Fruit fly (Drosophila melanogaster) whole organism, embryonic: Measurements from ENCODE around the gene Peritrophin-15a.

Experiments
- B-H1 ChIP-seq: fragments of 200-800 bp; sonication (Bioruptor generic); IDR thresholded peaks from 3 replicates; pipeline ENCODE4 v1.3.6; 2022; ENCODE audit warnings: missing biosample characterization, missing genetic modification characterization
- CG10543 ChIP-seq: fragments of 200-800 bp; sonication (Bioruptor generic); optimal IDR thresholded peaks from 3 replicates; lab custom pipeline; 2017; ENCODE audit warnings: missing biosample characterization, mild to moderate bottlenecking, missing genetic modification characterization, moderate library complexity
- CG11723 ChIP-seq: fragments of 200-800 bp; sonication (Bioruptor generic); optimal IDR thresholded peaks from 2 replicates; lab custom pipeline; 2017; ENCODE audit warnings: missing biosample characterization, mild to moderate bottlenecking, missing genetic modification characterization
- CG12219 ChIP-seq: fragments of 200-800 bp; sonication (Bioruptor generic); optimal IDR thresholded peaks from 3 replicates; lab custom pipeline; 2018; ENCODE audit warnings: missing biosample characterization, mild to moderate bottlenecking, missing genetic modification characterization
- CG12299 ChIP-seq: fragments of 200-800 bp; sonication (Bioruptor generic); optimal IDR thresholded peaks from 2 replicates; lab custom pipeline; 2018; ENCODE audit warnings: missing biosample characterization, mild to moderate bottlenecking, missing genetic modification characterization
- CG16863 ChIP-seq: fragments of 200-800 bp; sonication (Bioruptor generic); optimal IDR thresholded peaks from 3 replicates; lab custom pipeline; 2016; ENCODE audit warnings: missing biosample characterization, missing genetic modification characterization
- CG17612 ChIP-seq: fragments of 200-800 bp; sonication (Bioruptor generic); IDR thresholded peaks from 2 replicates; pipeline ENCODE4 v1.3.6; 2022; ENCODE audit warnings: missing biosample characterization, missing genetic modification characterization
- CG18619 ChIP-seq: fragments of 200-800 bp; sonication (Bioruptor generic); optimal IDR thresholded peaks from 3 replicates; lab custom pipeline; 2017; ENCODE audit warnings: missing biosample characterization, mild to moderate bottlenecking, missing genetic modification characterization
- CG2199 ChIP-seq: fragments of 200-800 bp; sonication (Bioruptor generic); IDR thresholded peaks from 3 replicates; pipeline ENCODE4 v1.3.6; 2022; ENCODE audit warnings: missing biosample characterization, missing genetic modification characterization
- CG3163 ChIP-seq: fragments of 200-800 bp; sonication (Bioruptor generic); optimal IDR thresholded peaks from 3 replicates; lab custom pipeline; 2016; ENCODE audit warnings: missing biosample characterization, missing genetic modification characterization
- CG33213 ChIP-seq: fragments of 200-800 bp; sonication (Bioruptor generic); optimal IDR thresholded peaks from 3 replicates; lab custom pipeline; 2016; ENCODE audit warnings: missing biosample characterization, missing genetic modification characterization
- CG34224 ChIP-seq: fragments of 200-800 bp; sonication (Bioruptor generic); IDR thresholded peaks from 3 replicates; pipeline ENCODE4 v1.3.6; 2022; ENCODE audit warnings: missing biosample characterization, missing genetic modification characterization; ENCODE audit not compliant: partially characterized antibody
- CG3726 ChIP-seq: fragments of 200-800 bp; sonication (Bioruptor generic); IDR thresholded peaks from 3 replicates; pipeline ENCODE4, ENCODE4 v1.3.6; 2022; ENCODE audit warnings: missing biosample characterization, missing genetic modification characterization
- CG6254 ChIP-seq: fragments of 200-800 bp; sonication (Bioruptor generic); optimal IDR thresholded peaks from 3 replicates; lab custom pipeline; 2017; ENCODE audit warnings: mild to moderate bottlenecking, missing biosample characterization, missing genetic modification reagents, missing genetic modification characterization
- CG6272 ChIP-seq: fragments of 200-800 bp; sonication (Bioruptor generic); IDR thresholded peaks from 2 replicates; pipeline ENCODE4 v1.3.6; 2022; ENCODE audit warnings: missing biosample characterization, missing genetic modification characterization
- Ets65A ChIP-seq: fragments of 200-800 bp; sonication (Bioruptor generic); peaks from one replicate; lab custom pipeline; 2016; ENCODE audit warnings: missing biosample characterization, missing genetic modification characterization
- Med ChIP-seq: fragments of 200-800 bp; sonication (Bioruptor generic); peaks from one replicate; lab custom pipeline; 2016; ENCODE audit warnings: missing biosample characterization, missing genetic modification characterization, mild to moderate bottlenecking, inconsistent platforms, moderate library complexity
- Meics ChIP-seq: fragments of 200-800 bp; sonication (Bioruptor generic); optimal IDR thresholded peaks from 2 replicates; lab custom pipeline; 2017; ENCODE audit warnings: missing biosample characterization, mild to moderate bottlenecking, missing genetic modification characterization
- NFAT ChIP-seq: fragments of 200-800 bp; sonication (Bioruptor generic); IDR thresholded peaks from 2 replicates; pipeline ENCODE4 v1.3.6; 2022; ENCODE audit warnings: missing biosample characterization, missing genetic modification characterization
- Opbp ChIP-seq: fragments of 200-800 bp; sonication (Bioruptor generic); IDR thresholded peaks from 3 replicates; pipeline ENCODE4 v1.3.6; 2022; ENCODE audit warnings: missing biosample characterization, missing genetic modification characterization; ENCODE audit not compliant: partially characterized antibody
- TFAM ChIP-seq: fragments of 200-800 bp; sonication (Bioruptor generic); optimal IDR thresholded peaks from 2 replicates; lab custom pipeline; 2017; ENCODE audit warnings: missing biosample characterization, missing genetic modification characterization, inconsistent platforms
- Trl ChIP-seq, 3 experiments: fragments of >200 bp in 2 of 3; fragments of 200-800 bp in 1 of 3; sonication (Bioruptor generic) in 1 of 3; optimal IDR thresholded peaks; 2 replicates in 1 of 3; 3 replicates in 2 of 3; lab custom pipeline; 2016 to 2017; ENCODE audit warnings: missing biosample characterization in 1 of 3, missing genetic modification characterization in 1 of 3
- ara ChIP-seq: fragments of 200-800 bp; sonication (Bioruptor generic); IDR thresholded peaks from 2 replicates; pipeline ENCODE4 v1.3.6; 2022; ENCODE audit warnings: missing biosample characterization, missing genetic modification characterization
- bbx ChIP-seq: fragments of 200-800 bp; sonication (Bioruptor generic); IDR thresholded peaks from 2 replicates; pipeline ENCODE4 v1.3.6; 2022; ENCODE audit warnings: missing biosample characterization, missing genetic modification characterization; ENCODE audit not compliant: partially characterized antibody
- cad ChIP-seq: fragments of >200 bp; optimal IDR thresholded peaks from 2 replicates; lab custom pipeline; 2017; ENCODE audit warnings: missing biosample characterization, missing genetic modification characterization
- ewg ChIP-seq: fragments of 200-800 bp; sonication (Bioruptor generic); optimal IDR thresholded peaks from 3 replicates; lab custom pipeline; 2017; ENCODE audit warnings: mild to moderate bottlenecking, missing biosample characterization, missing genetic modification reagents, missing genetic modification characterization
- gcm2 ChIP-seq: fragments of 200-800 bp; sonication (Bioruptor generic); optimal IDR thresholded peaks from 2 replicates; lab custom pipeline; 2016; ENCODE audit warnings: missing biosample characterization, missing genetic modification characterization
- ind ChIP-seq: fragments of 200-800 bp; sonication (Bioruptor generic); optimal IDR thresholded peaks from 3 replicates; lab custom pipeline; 2016; ENCODE audit warnings: missing biosample characterization, missing genetic modification characterization
- lbe ChIP-seq: fragments of 200-800 bp; sonication (Bioruptor generic); optimal IDR thresholded peaks from 2 replicates; lab custom pipeline; 2016; ENCODE audit warnings: missing biosample characterization, mild to moderate bottlenecking, missing genetic modification characterization
- nerfin-2 ChIP-seq: fragments of 200-800 bp; sonication (Bioruptor generic); IDR thresholded peaks from 2 replicates; pipeline ENCODE4 v1.3.6; 2022; ENCODE audit warnings: missing biosample characterization, missing genetic modification characterization; ENCODE audit not compliant: partially characterized antibody
- nom ChIP-seq: fragments of 200-800 bp; sonication (Bioruptor generic); optimal IDR thresholded peaks from 2 replicates; lab custom pipeline; 2017; ENCODE audit warnings: missing biosample characterization, missing genetic modification characterization, mild to moderate bottlenecking, moderate library complexity, missing genetic modification reagents
- sisA ChIP-seq: fragments of 200-800 bp; sonication (Bioruptor generic); IDR thresholded peaks from 2 replicates; pipeline ENCODE4 v1.3.6; 2022; ENCODE audit warnings: missing biosample characterization, missing genetic modification characterization
- so ChIP-seq: fragments of 200-800 bp; sonication (Bioruptor generic); IDR thresholded peaks from 3 replicates; pipeline ENCODE4 v1.3.6; 2022; ENCODE audit warnings: missing biosample characterization, missing genetic modification characterization
- sob ChIP-seq: fragments of 200-800 bp; sonication (Bioruptor generic); IDR thresholded peaks from 2 replicates; pipeline ENCODE4 v1.3.6; 2022; ENCODE audit warnings: missing biosample characterization, missing genetic modification characterization
- stc ChIP-seq: fragments of 200-800 bp; sonication (Bioruptor generic); IDR thresholded peaks from 2 replicates; pipeline ENCODE4 v1.3.6; 2022; ENCODE audit warnings: missing biosample characterization, missing genetic modification characterization
- tup ChIP-seq: fragments of 200-800 bp; sonication (Bioruptor generic); optimal IDR thresholded peaks from 2 replicates; lab custom pipeline; 2016; ENCODE audit warnings: missing biosample characterization, mild to moderate bottlenecking, missing genetic modification characterization, moderate library complexity

Gene Peritrophin-15a

dm6 chr2L:8433512-8433911 is 37.6 kb upstream of the Peritrophin-15a start, which contains the start of gene grk:
TSS of gene grk (minus strand) at chr2L:8433598.
- TF ChIP-seq Meics (GFP tag; lab: Kevin White, UChicago) = no peak
- TF ChIP-seq TFAM (GFP tag; lab: Kevin White, UChicago) = no peak
- peak; percentile 75 for TF ChIP-seq CG3163 (GFP tag; lab: Kevin White, UChicago)
- no peak for TF ChIP-seq tup (GFP tag; lab: Kevin White, UChicago)
- TF ChIP-seq Med = no peak
- TF ChIP-seq CG34224 (GFP tag; lab: Robert Waterston, UW) = peak; percentile 34; the same call in 1 of the 3 replicates
- TF ChIP-seq nom (GFP tag; lab: Kevin White, UChicago) = peak; percentile 16
- TF ChIP-seq B-H1 = no peak
- TF ChIP-seq CG18619 = no peak
- TF ChIP-seq stc (GFP tag; lab: Robert Waterston, UW) = no peak
- TF ChIP-seq CG6254 (GFP tag; lab: Kevin White, UChicago) = no peak
- TF ChIP-seq Opbp (GFP tag; lab: Robert Waterston, UW) = 0 out of 3 replicates have a peak, but pooled peaks have one; percentile 45
- TF ChIP-seq nerfin-2 = no peak
- no peak for TF ChIP-seq bbx
- TF ChIP-seq CG16863 (GFP tag; lab: Kevin White, UChicago) = no peak
- 0 out of 2 replicates have a peak, but pooled peaks have one; percentile 28 for TF ChIP-seq NFAT
- TF ChIP-seq CG2199 (GFP tag; lab: Robert Waterston, UW) = peak; percentile 78; the same call in 2 of the 3 replicates
- peak; percentile 55 to 60 for TF ChIP-seq Trl (optimal IDR thresholded peaks at IDR 0.05; lab: Kevin White, UChicago)
- no peak for TF ChIP-seq Trl (GFP tag; optimal IDR thresholded peaks at IDR 0.05; lab: Kevin White, UChicago)

DNA sequence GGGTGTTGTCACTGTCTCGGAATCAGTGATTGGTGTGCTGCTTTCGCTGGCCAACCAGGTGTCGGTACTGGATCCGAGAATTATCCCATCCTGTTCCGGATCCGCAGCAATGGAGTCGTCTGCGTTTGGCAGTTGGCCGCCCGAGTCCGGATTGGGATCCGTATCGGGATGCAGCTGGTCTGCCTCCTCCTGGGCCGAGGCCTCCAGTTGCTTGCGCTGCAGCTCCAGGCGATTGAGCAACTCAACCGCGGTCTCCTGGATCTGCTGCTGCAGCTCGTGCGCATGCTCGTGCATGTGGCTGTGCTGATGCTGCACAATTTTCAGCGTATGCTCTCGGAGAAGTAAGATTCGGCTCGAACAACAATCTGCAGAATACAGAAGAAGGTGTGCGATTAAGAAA is 36.2 kb upstream of the Peritrophin-15a start:
- TF ChIP-seq CG11723 = no peak
- peak; percentile 91 for TF ChIP-seq Ets65A (GFP tag; lab: Kevin White, UChicago)
- no peak for TF ChIP-seq CG6272 (GFP tag; lab: Robert Waterston, UW)
- TF ChIP-seq CG12219 (GFP tag; lab: Kevin White, UChicago) = no peak
- TF ChIP-seq CG17612 (GFP tag; lab: Robert Waterston, UW) = no peak
- TF ChIP-seq nerfin-2 = no peak
- no peak for TF ChIP-seq CG10543
- 0 out of 3 replicates have a peak, but pooled peaks have one; percentile 25 for TF ChIP-seq CG3726
- TF ChIP-seq ara = 0 out of 2 replicates have a peak, but pooled peaks have one; percentile 15
- TF ChIP-seq ewg = peak; percentile 16
- no peak for TF ChIP-seq ind (GFP tag; lab: Kevin White, UChicago)
- TF ChIP-seq so (GFP tag; lab: Robert Waterston, UW) = 0 out of 3 replicates have a peak, but pooled peaks have one; percentile 11
- no peak for TF ChIP-seq cad (GFP tag; lab: Kevin White, UChicago)
- TF ChIP-seq sob (GFP tag; lab: Robert Waterston, UW) = 0 out of 2 replicates have a peak, but pooled peaks have one; percentile 12
- TF ChIP-seq CG33213 (GFP tag; lab: Kevin White, UChicago) = no peak
- TF ChIP-seq sisA (GFP tag; lab: Robert Waterston, UW) = 0 out of 2 replicates have a peak, but pooled peaks have one; percentile 19
- TF ChIP-seq, all 482 proteins: peak for 7

DNA sequence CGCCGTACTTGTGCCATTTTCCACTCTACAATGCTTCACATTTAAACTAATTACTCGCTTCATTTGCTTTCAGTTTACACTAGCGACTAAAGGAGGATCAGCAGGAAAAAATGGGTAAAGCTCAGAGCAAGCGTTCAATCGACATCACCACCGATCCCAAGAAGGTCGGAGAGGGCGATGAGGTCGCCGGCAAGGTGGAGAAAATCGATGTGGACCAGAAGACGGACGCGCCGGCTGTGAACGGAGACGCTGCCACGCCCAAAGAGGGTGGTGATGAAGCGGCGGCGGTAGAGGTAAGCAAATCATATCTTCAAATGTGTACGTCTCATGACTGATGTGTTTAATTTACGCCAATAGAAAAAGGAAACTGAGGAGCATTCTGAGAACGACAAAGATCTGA is 30.9 kb upstream of the Peritrophin-15a start:
- TF ChIP-seq CG16863 (GFP tag; lab: Kevin White, UChicago) (no peak), lbe (GFP tag; lab: Kevin White, UChicago) (no peak), CG12299 (tag; lab: Kevin White, UChicago) (no peak), gcm2 (GFP tag; lab: Kevin White, UChicago) (no peak), Med (peak; percentile 63)
- TF ChIP-seq, all 482 proteins: peak for 1
